Worm (Caenorhabditis elegans): ENCODE results near the gene C38C3.3.

C38C3.3 gene

DNA sequence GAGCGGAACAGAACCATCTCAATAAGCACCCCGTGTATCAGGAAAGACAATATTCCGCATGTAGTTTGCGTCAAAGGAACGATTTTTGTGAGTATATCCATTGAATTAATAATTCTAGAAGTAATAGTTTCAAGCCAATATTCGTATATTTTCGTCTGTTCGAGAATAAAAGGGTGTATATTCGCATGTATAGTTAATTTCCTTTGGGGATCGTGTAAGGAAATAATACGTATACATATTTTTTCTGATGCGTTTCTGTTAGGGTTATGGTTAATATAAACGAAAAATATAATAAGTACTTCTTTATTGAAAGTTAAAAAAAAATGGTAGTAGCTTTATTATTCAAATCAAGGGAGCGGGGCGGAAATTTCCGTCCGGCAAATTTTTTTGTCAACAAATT lies 32.6 kb downstream of the C38C3.3 start, which contains the start of gene str-236:
Gene str-236 (minus strand): TSS at position 101 of the 400 bp plus-strand sequence.
- TF ChIP-seq fos-1 (tag; optimal IDR thresholded peaks at IDR 0.05) = no peak
- TF ChIP-seq elt-1 (tag; optimal IDR thresholded peaks at IDR 0.05) = no peak
- TF ChIP-seq nhr-6 (tag; optimal IDR thresholded peaks at IDR 0.05) = no peak
- no peak for TF ChIP-seq blmp-1 (tag; optimal IDR thresholded peaks at IDR 0.05; ENCODE audit: insufficient read depth)
- no peak for TF ChIP-seq snpc-4 (tag; optimal IDR thresholded peaks at IDR 0.05)
- no peak for TF ChIP-seq dmd-4 (tag; optimal IDR thresholded peaks at IDR 0.05)
- no peak for TF ChIP-seq gmeb-1 (tag; optimal IDR thresholded peaks at IDR 0.05)

ce11 chrV:1531159-1531558 lies 35.7 kb downstream of the C38C3.3 start, which contains the start of gene K02H11.4:
K02H11.4 (minus strand) TSS chrV:1531259.
- TF ChIP-seq unc-39 (tag; optimal IDR thresholded peaks at IDR 0.05) = no peak
- TF ChIP-seq dmd-4 (tag; optimal IDR thresholded peaks at IDR 0.05) = no peak

DNA sequence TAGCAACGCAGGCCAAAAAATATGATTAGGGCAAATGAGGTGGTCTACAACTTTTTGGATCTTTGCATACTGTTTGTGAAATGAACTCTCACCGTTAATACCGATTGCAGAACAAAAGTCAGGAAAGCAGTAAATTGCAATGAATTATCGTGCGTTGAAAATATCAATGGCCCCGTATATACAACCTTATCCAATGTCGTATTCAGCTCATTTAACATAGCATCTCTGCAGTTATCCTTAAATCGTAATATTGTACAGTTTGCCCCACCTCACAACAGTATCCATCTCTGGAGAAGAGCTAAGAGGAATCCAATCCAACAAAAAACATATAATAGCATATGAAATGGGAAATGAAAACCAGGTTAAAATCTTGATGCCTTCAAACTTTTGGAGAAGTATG lies 37.0 kb downstream of the C38C3.3 start:
- TF ChIP-seq nhr-23 (tag; optimal IDR thresholded peaks at IDR 0.05) = no peak
- no peak for TF ChIP-seq nhr-237 (tag; optimal IDR thresholded peaks at IDR 0.05)
- TF ChIP-seq snpc-4 (tag; optimal IDR thresholded peaks at IDR 0.05) = no peak
- TF ChIP-seq egl-27 (tag; optimal IDR thresholded peaks at IDR 0.05) = no peak

DNA sequence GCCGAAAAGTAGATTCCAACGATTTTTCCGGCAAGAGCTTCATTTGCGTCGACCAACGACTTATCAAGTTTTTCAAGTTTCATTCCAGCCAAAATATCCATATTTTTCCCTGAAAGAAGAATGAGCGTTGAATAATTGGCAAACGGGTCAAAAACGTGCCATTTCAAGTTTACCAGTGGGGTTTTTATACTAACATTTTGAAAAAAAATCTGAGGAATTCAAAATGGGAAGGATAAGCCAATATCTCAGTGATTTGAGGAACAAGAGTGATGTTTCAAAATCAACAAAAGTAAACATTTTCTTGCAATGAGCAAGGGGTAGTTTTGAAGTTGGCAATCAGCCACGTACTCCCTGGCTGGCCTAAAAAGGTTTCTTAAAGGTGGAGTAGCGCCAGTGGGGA lies 38.9 kb downstream of the C38C3.3 start, which contains the start of gene trx-5:
Gene trx-5 (minus strand): TSS at position 101 of the 400 bp plus-strand sequence.
- TF ChIP-seq nhr-12 (tag; optimal IDR thresholded peaks at IDR 0.05) = no peak
- no peak for TF ChIP-seq unc-39 (tag; optimal IDR thresholded peaks at IDR 0.05)
- TF ChIP-seq ztf-4 (tag; optimal IDR thresholded peaks at IDR 0.05) = no peak
- TF ChIP-seq peb-1 (tag; optimal IDR thresholded peaks at IDR 0.05) = no peak
- TF ChIP-seq C34F6.9 (tag; optimal IDR thresholded peaks at IDR 0.05) = no peak
- no peak for TF ChIP-seq mab-5 (tag; optimal IDR thresholded peaks at IDR 0.05)
- TF ChIP-seq nhr-77 (tag; optimal IDR thresholded peaks at IDR 0.05) = no peak

- no peak for TF ChIP-seq elt-3 (tag; optimal IDR thresholded peaks at IDR 0.05)
- no peak for TF ChIP-seq ama-1 (optimal IDR thresholded peaks at IDR 0.05)
- TF ChIP-seq sma-3 (GFP tag; optimal IDR thresholded peaks at IDR 0.05) = no peak
- TF ChIP-seq nhr-12 (tag; optimal IDR thresholded peaks at IDR 0.05) = no peak
These were observed 41.5 kb downstream of the C38C3.3 start, which contains the start of gene K02H11.9 for ce11 chrV:1536979-1537378. K02H11.9 (minus strand) TSS chrV:1537079.

DNA sequence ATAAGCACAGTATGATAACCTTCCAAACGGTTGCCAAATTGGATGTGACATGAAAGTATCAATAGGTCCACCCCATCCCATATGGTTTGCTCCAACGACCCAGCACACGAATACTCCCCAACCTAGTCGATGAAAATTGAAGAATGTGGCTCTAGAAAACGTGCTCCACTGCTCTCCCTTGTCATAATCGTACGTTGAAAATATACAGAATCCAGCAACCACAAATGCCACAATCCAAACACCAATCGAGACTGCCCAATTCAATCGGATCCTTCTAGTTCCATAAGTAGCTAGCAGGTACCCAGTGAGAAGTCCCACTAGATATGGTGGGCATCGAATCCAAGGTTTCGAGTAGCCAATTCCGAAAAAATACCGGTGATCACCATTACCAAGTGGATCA lies 43.4 kb downstream of the C38C3.3 start:
- TF ChIP-seq Y55F3AM.14 (GFP tag; optimal IDR thresholded peaks at IDR 0.05) (no peak), nhr-129 (tag; optimal IDR thresholded peaks at IDR 0.05) (no peak), skn-1 (tag; optimal IDR thresholded peaks at IDR 0.05) (no peak), nhr-21 (tag; optimal IDR thresholded peaks at IDR 0.05) (no peak), elt-3 (tag; optimal IDR thresholded peaks at IDR 0.05) (no peak), nhr-11 (tag; optimal IDR thresholded peaks at IDR 0.05) (no peak), nhr-12 (tag; optimal IDR thresholded peaks at IDR 0.05) (no peak), unc-55 (GFP tag; optimal IDR thresholded peaks at IDR 0.05) (no peak), snpc-4 (tag; optimal IDR thresholded peaks at IDR 0.05) (no peak), ceh-16 (tag; optimal IDR thresholded peaks at IDR 0.05) (no peak), ZK546.5 (tag; optimal IDR thresholded peaks at IDR 0.05) (no peak), nhr-77 (tag; optimal IDR thresholded peaks at IDR 0.05) (no peak), mab-5 (tag; optimal IDR thresholded peaks at IDR 0.05) (no peak), ztf-4 (tag; optimal IDR thresholded peaks at IDR 0.05) (no peak), ceh-82 (tag; optimal IDR thresholded peaks at IDR 0.05) (no peak), unc-62 (GFP tag; optimal IDR thresholded peaks at IDR 0.05) (no peak), elt-1 (tag; optimal IDR thresholded peaks at IDR 0.05) (no peak)

- TF ChIP-seq lin-13 (GFP tag; optimal IDR thresholded peaks at IDR 0.05) (no peak), Y55F3AM.14 (GFP tag; optimal IDR thresholded peaks at IDR 0.05) (no peak)
These were observed 44.8 kb downstream of the C38C3.3 start for ce11 chrV:1540249-1540648.
